Fruit fly (Drosophila melanogaster) whole organism, prepupa: ENCODE data around the gene Sam-S.

Source experiments
- CG16779 ChIP-seq: fragments of 200-800 bp; sonication (Bioruptor generic); optimal IDR thresholded peaks from 3 replicates; lab custom pipeline; 2017; ENCODE audit warnings: missing biosample characterization, mild to moderate bottlenecking, missing genetic modification characterization
- CG3032 ChIP-seq: fragments of 200-800 bp; optimal IDR thresholded peaks from 2 replicates; lab custom pipeline; 2019; ENCODE audit warnings: missing biosample characterization, mild to moderate bottlenecking, missing genetic modification characterization, moderate library complexity
- CG31627 ChIP-seq: fragments of 200-800 bp; sonication (Bioruptor generic); optimal IDR thresholded peaks from 3 replicates; lab custom pipeline; 2016; ENCODE audit warnings: missing biosample characterization, missing genetic modification characterization
- CG6792 ChIP-seq: fragments of 200-800 bp; sonication (Bioruptor generic); optimal IDR thresholded peaks from 3 replicates; lab custom pipeline; 2016; ENCODE audit warnings: missing biosample characterization, missing genetic modification characterization
- CG6854 ChIP-seq: fragments of 200-800 bp; sonication (Bioruptor generic); optimal IDR thresholded peaks from 2 replicates; lab custom pipeline; 2017; ENCODE audit warnings: missing biosample characterization, mild to moderate bottlenecking, missing genetic modification characterization
- CG7368 ChIP-seq: fragments of 200-800 bp; sonication (Bioruptor generic); optimal IDR thresholded peaks from 3 replicates; lab custom pipeline; 2016; ENCODE audit warnings: missing biosample characterization, missing genetic modification characterization
- OdsH ChIP-seq: fragments of 200-800 bp; sonication (Bioruptor generic); optimal IDR thresholded peaks from 3 replicates; lab custom pipeline; 2016; ENCODE audit warnings: missing biosample characterization, missing genetic modification characterization
- cyc ChIP-seq: fragments of 200-800 bp; sonication (Bioruptor generic); optimal IDR thresholded peaks from 3 replicates; lab custom pipeline; 2016; ENCODE audit warnings: missing biosample characterization, missing genetic modification characterization
- lz ChIP-seq: fragments of 200-800 bp; sonication (Bioruptor generic); optimal IDR thresholded peaks from 3 replicates; lab custom pipeline; 2016; ENCODE audit warnings: missing biosample characterization, missing genetic modification characterization

- TF ChIP-seq CG3032 (tag; lab: Kevin White, UChicago) (no peak), CG31627 (GFP tag; lab: Kevin White, UChicago) (no peak), OdsH (no peak), CG16779 (tag; lab: Kevin White, UChicago) (no peak), CG6854 (GFP tag; lab: Kevin White, UChicago) (no peak), lz (no peak), CG6792 (no peak), cyc (GFP tag; lab: Kevin White, UChicago) (no peak), CG7368 (no peak)
Measured at dm6 chr2L:114429-114828, 7.7 kb downstream of the Sam-S start, which contains the start of gene ND-15.
